Fruit fly (Drosophila melanogaster) whole organism, prepupa: ENCODE results near the gene Cad99C.

Source experiments
- Blimp-1 ChIP-seq: fragments of 200-800 bp; sonication (Bioruptor generic); optimal IDR thresholded peaks from 3 replicates; lab custom pipeline; 2017; ENCODE audit warnings: missing biosample characterization, missing genetic modification characterization, mild to moderate bottlenecking, moderate library complexity, missing genetic modification reagents
- CG11902 ChIP-seq: fragments of 200-800 bp; sonication (Bioruptor generic); optimal IDR thresholded peaks from 3 replicates; lab custom pipeline; 2016; ENCODE audit warnings: missing biosample characterization, missing genetic modification characterization
- CG32006 ChIP-seq: fragments of 200-800 bp; sonication (Bioruptor generic); optimal IDR thresholded peaks from 3 replicates; lab custom pipeline; 2017; ENCODE audit warnings: missing biosample characterization, mild to moderate bottlenecking, missing genetic modification characterization
- CG3919 ChIP-seq: fragments of 200-800 bp; sonication (Bioruptor generic); optimal IDR thresholded peaks from 3 replicates; lab custom pipeline; 2016; ENCODE audit warnings: missing biosample characterization, missing genetic modification characterization
- CG6808 ChIP-seq: fragments of 200-800 bp; sonication (Bioruptor generic); optimal IDR thresholded peaks from 3 replicates; lab custom pipeline; 2017; ENCODE audit warnings: missing biosample characterization, missing genetic modification characterization, mild to moderate bottlenecking, moderate library complexity, missing genetic modification reagents
- CG6854 ChIP-seq: fragments of 200-800 bp; sonication (Bioruptor generic); optimal IDR thresholded peaks from 2 replicates; lab custom pipeline; 2017; ENCODE audit warnings: missing biosample characterization, mild to moderate bottlenecking, missing genetic modification characterization
- CG8319 ChIP-seq: fragments of 200-800 bp; sonication (Bioruptor generic); optimal IDR thresholded peaks from 3 replicates; lab custom pipeline; 2016; ENCODE audit warnings: missing biosample characterization, missing genetic modification characterization
- Gug ChIP-seq: fragments of 200-800 bp; sonication (Bioruptor generic); IDR thresholded peaks from 2 replicates; pipeline ENCODE4 v1.3.6; 2022; ENCODE audit warnings: missing biosample characterization, missing genetic modification characterization
- Hr39 ChIP-seq: fragments of 200-800 bp; sonication (Bioruptor generic); optimal IDR thresholded peaks from 2 replicates; lab custom pipeline; 2016; ENCODE audit warnings: missing biosample characterization, missing genetic modification characterization
- OdsH ChIP-seq: fragments of 200-800 bp; sonication (Bioruptor generic); optimal IDR thresholded peaks from 3 replicates; lab custom pipeline; 2016; ENCODE audit warnings: missing biosample characterization, missing genetic modification characterization
- Sox102F ChIP-seq: fragments of 200-800 bp; sonication (Bioruptor generic); optimal IDR thresholded peaks from 2 replicates; lab custom pipeline; 2016; ENCODE audit warnings: missing biosample characterization, mild to moderate bottlenecking, missing genetic modification characterization
- cyc ChIP-seq: fragments of 200-800 bp; sonication (Bioruptor generic); optimal IDR thresholded peaks from 3 replicates; lab custom pipeline; 2016; ENCODE audit warnings: missing biosample characterization, missing genetic modification characterization
- salr ChIP-seq, 2 experiments: fragments of 200-800 bp; sonication (Bioruptor generic); optimal IDR thresholded peaks; 3 replicates each; lab custom pipeline; 2016 to 2018; ENCODE audit warnings: missing biosample characterization in 2 of 2, missing genetic modification characterization in 2 of 2, mild to moderate bottlenecking in 1 of 2
- topi ChIP-seq: fragments of 200-800 bp; sonication (Bioruptor generic); optimal IDR thresholded peaks from 3 replicates; lab custom pipeline; 2016; ENCODE audit warnings: missing biosample characterization, missing genetic modification characterization

dm6 chr3R:29880306-29880705, 38.8 kb downstream of the Cad99C start:
- no peak for TF ChIP-seq Hr39 (GFP tag; lab: Kevin White, UChicago)
- no peak for TF ChIP-seq salr (GFP tag; optimal IDR thresholded peaks at IDR 0.05; lab: Kevin White, UChicago)
- no peak for TF ChIP-seq CG11902
- no peak for TF ChIP-seq CG32006 (GFP tag; lab: Kevin White, UChicago)
- no peak for TF ChIP-seq CG8319 (GFP tag; lab: Kevin White, UChicago)
- no peak for TF ChIP-seq Gug
- TF ChIP-seq OdsH (GFP tag; lab: Kevin White, UChicago) = no peak
- TF ChIP-seq topi (GFP tag; lab: Kevin White, UChicago) = no peak
- TF ChIP-seq CG6854 = no peak
- no peak for TF ChIP-seq CG3919
- TF ChIP-seq Sox102F = no peak
- TF ChIP-seq cyc (GFP tag; lab: Kevin White, UChicago) = no peak
- no peak for TF ChIP-seq Blimp-1 (GFP tag; lab: Kevin White, UChicago)
- TF ChIP-seq CG6808 = no peak
